Fruit fly (Drosophila melanogaster) whole organism, embryonic: Measurements from ENCODE around the gene GILT3.

Experiments used
- Abd-B ChIP-seq: fragments of 200-800 bp; sonication (Bioruptor generic); optimal IDR thresholded peaks from 2 replicates; lab custom pipeline; 2018; ENCODE audit warnings: missing biosample characterization, mild to moderate bottlenecking, missing genetic modification characterization, moderate library complexity
- Asciz ChIP-seq: fragments of 200-800 bp; sonication (Bioruptor generic); optimal IDR thresholded peaks from 2 replicates; lab custom pipeline; 2017; ENCODE audit warnings: missing biosample characterization, mild to moderate bottlenecking, missing genetic modification characterization, missing genetic modification reagents
- BEAF-32 ChIP-seq: fragments of 200-800 bp; sonication (Bioruptor generic); optimal IDR thresholded peaks from 3 replicates; lab custom pipeline; 2017; ENCODE audit warnings: missing biosample characterization, missing genetic modification characterization, mild to moderate bottlenecking, moderate library complexity, missing genetic modification reagents
- CG10267 ChIP-seq: fragments of 200-800 bp; sonication (Bioruptor generic); optimal IDR thresholded peaks from 2 replicates; lab custom pipeline; 2018; ENCODE audit warnings: missing biosample characterization, mild to moderate bottlenecking, missing genetic modification characterization, moderate library complexity
- CG11247 ChIP-seq: fragments of 200-800 bp; sonication (Bioruptor generic); IDR thresholded peaks from 2 replicates; pipeline ENCODE4 v1.3.6; 2022; ENCODE audit warnings: missing biosample characterization, missing genetic modification characterization
- CG11695 ChIP-seq: fragments of 200-800 bp; sonication (Bioruptor generic); IDR thresholded peaks from 3 replicates; pipeline ENCODE4 v1.3.6; 2022; ENCODE audit warnings: missing biosample characterization, missing genetic modification characterization
- CG12104 ChIP-seq: fragments of 200-800 bp; sonication (Bioruptor generic); optimal IDR thresholded peaks from 3 replicates; lab custom pipeline; 2016; ENCODE audit warnings: missing biosample characterization, missing genetic modification characterization
- CG12155 ChIP-seq: fragments of 200-800 bp; sonication (Bioruptor generic); optimal IDR thresholded peaks from 3 replicates; lab custom pipeline; 2016; ENCODE audit warnings: missing biosample characterization, missing genetic modification characterization
- CG12236 ChIP-seq: fragments of 200-800 bp; sonication (Bioruptor generic); optimal IDR thresholded peaks from 2 replicates; lab custom pipeline; 2016; ENCODE audit warnings: missing biosample characterization, missing genetic modification characterization
- CG13287 ChIP-seq: fragments of 200-800 bp; sonication (Bioruptor generic); IDR thresholded peaks from 2 replicates; pipeline ENCODE4 v1.3.6; 2022; ENCODE audit warnings: missing biosample characterization, missing genetic modification characterization; ENCODE audit not compliant: partially characterized antibody
- CG13296 ChIP-seq: fragments of 200-800 bp; sonication (Bioruptor generic); optimal IDR thresholded peaks from 3 replicates; lab custom pipeline; 2018; ENCODE audit warnings: missing biosample characterization, mild to moderate bottlenecking, missing genetic modification characterization
- CG13624 ChIP-seq: fragments of 200-800 bp; sonication (Bioruptor generic); optimal IDR thresholded peaks from 2 replicates; lab custom pipeline; 2016; ENCODE audit warnings: missing biosample characterization, missing genetic modification characterization
- CG17385 ChIP-seq: fragments of 200-800 bp; sonication (Bioruptor generic); optimal IDR thresholded peaks from 3 replicates; lab custom pipeline; 2018; ENCODE audit warnings: missing biosample characterization, mild to moderate bottlenecking, missing genetic modification characterization
- CG2129 ChIP-seq: fragments of 200-800 bp; sonication (Bioruptor generic); IDR thresholded peaks from 2 replicates; pipeline ENCODE4 v1.3.6; 2022; ENCODE audit warnings: missing biosample characterization, missing genetic modification characterization; ENCODE audit not compliant: partially characterized antibody
- CG32532 ChIP-seq: fragments of 200-800 bp; sonication (Bioruptor generic); IDR thresholded peaks from 2 replicates; pipeline ENCODE4 v1.3.6; 2022; ENCODE audit warnings: missing biosample characterization, missing genetic modification characterization
- CG3995 ChIP-seq: fragments of 200-800 bp; sonication (Bioruptor generic); optimal IDR thresholded peaks from 3 replicates; lab custom pipeline; 2016; ENCODE audit warnings: missing biosample characterization, missing genetic modification characterization
- CG7786 ChIP-seq: fragments of 200-800 bp; sonication (Bioruptor generic); optimal IDR thresholded peaks from 2 replicates; lab custom pipeline; 2016; ENCODE audit warnings: missing biosample characterization, missing genetic modification characterization
- CG7928 ChIP-seq: fragments of 200-800 bp; sonication (Bioruptor generic); optimal IDR thresholded peaks from 2 replicates; lab custom pipeline; 2017; ENCODE audit warnings: missing biosample characterization, mild to moderate bottlenecking, missing genetic modification characterization
- CG7987 ChIP-seq: fragments of 200-800 bp; sonication (Bioruptor generic); optimal IDR thresholded peaks from 2 replicates; lab custom pipeline; 2018; ENCODE audit warnings: missing biosample characterization, mild to moderate bottlenecking, missing genetic modification characterization, moderate library complexity
- CG9797 ChIP-seq: fragments of 200-800 bp; sonication (Bioruptor generic); optimal IDR thresholded peaks from 3 replicates; lab custom pipeline; 2018; ENCODE audit warnings: missing biosample characterization, mild to moderate bottlenecking, missing genetic modification characterization
- Dad ChIP-seq: fragments of 200-800 bp; sonication (Bioruptor generic); optimal IDR thresholded peaks from 3 replicates; lab custom pipeline; 2016; ENCODE audit warnings: missing biosample characterization, missing genetic modification characterization
- Dek ChIP-seq: fragments of 200-800 bp; sonication (Bioruptor generic); optimal IDR thresholded peaks from 3 replicates; lab custom pipeline; 2019; ENCODE audit warnings: missing biosample characterization, mild to moderate bottlenecking, missing genetic modification characterization, moderate library complexity
- E2f2 ChIP-seq: fragments of 200-800 bp; sonication (Bioruptor generic); IDR thresholded peaks from 2 replicates; pipeline ENCODE4 v1.3.6; 2022; ENCODE audit warnings: missing biosample characterization, missing genetic modification characterization
- Elba2 ChIP-seq: fragments of 200-800 bp; sonication (Bioruptor generic); optimal IDR thresholded peaks from 3 replicates; lab custom pipeline; 2016; ENCODE audit warnings: missing biosample characterization, missing genetic modification characterization
- Ets97D ChIP-seq: fragments of 200-800 bp; sonication (Bioruptor generic); optimal IDR thresholded peaks from 3 replicates; lab custom pipeline; 2016; ENCODE audit warnings: missing biosample characterization, missing genetic modification characterization
- Gsc ChIP-seq: fragments of 200-800 bp; sonication (Bioruptor generic); IDR thresholded peaks from 2 replicates; pipeline ENCODE4 v1.3.6; 2022; ENCODE audit warnings: missing biosample characterization, missing genetic modification characterization
- HLH54F ChIP-seq: fragments of 200-800 bp; sonication (Bioruptor generic); optimal IDR thresholded peaks from 3 replicates; lab custom pipeline; 2016; ENCODE audit warnings: missing biosample characterization, missing genetic modification characterization
- Oli ChIP-seq: fragments of 200-800 bp; sonication (Bioruptor generic); optimal IDR thresholded peaks from 2 replicates; lab custom pipeline; 2018; ENCODE audit warnings: missing biosample characterization, mild to moderate bottlenecking, missing genetic modification characterization, moderate library complexity
- Rfx ChIP-seq: fragments of 200-800 bp; sonication (Bioruptor generic); IDR thresholded peaks from 2 replicates; pipeline ENCODE4 v1.3.6; 2022; ENCODE audit warnings: missing biosample characterization, missing genetic modification characterization
- Scr ChIP-seq: fragments of 200-800 bp; sonication (Bioruptor generic); IDR thresholded peaks from 2 replicates; pipeline ENCODE4 v1.3.6; 2022; ENCODE audit warnings: missing biosample characterization, missing genetic modification characterization; ENCODE audit not compliant: partially characterized antibody
- Six4 ChIP-seq: fragments of 200-800 bp; sonication (Bioruptor generic); optimal IDR thresholded peaks from 2 replicates; lab custom pipeline; 2016; ENCODE audit warnings: missing biosample characterization, missing genetic modification characterization
- Sry-δ ChIP-seq: fragments of 200-800 bp; sonication (Bioruptor generic); optimal IDR thresholded peaks from 2 replicates; lab custom pipeline; 2016; ENCODE audit warnings: missing biosample characterization, missing genetic modification characterization
- Tbp ChIP-seq: fragments of >200 bp; optimal IDR thresholded peaks from 2 replicates; lab custom pipeline; 2018; ENCODE audit warnings: missing biosample characterization, missing genetic modification characterization
- Vsx1 ChIP-seq: fragments of 200-800 bp; sonication (Bioruptor generic); optimal IDR thresholded peaks from 2 replicates; lab custom pipeline; 2017; ENCODE audit warnings: missing biosample characterization, mild to moderate bottlenecking, missing genetic modification characterization, missing genetic modification reagents
- Xrp1 ChIP-seq: fragments of 200-800 bp; sonication (Bioruptor generic); IDR thresholded peaks from 2 replicates; pipeline ENCODE4 v1.3.6; 2022; ENCODE audit warnings: missing biosample characterization, missing genetic modification characterization
- ab ChIP-seq: fragments of 200-800 bp; sonication (Bioruptor generic); optimal IDR thresholded peaks from 2 replicates; lab custom pipeline; 2016; ENCODE audit warnings: missing biosample characterization, missing genetic modification characterization
- bsh ChIP-seq, 2 experiments: fragments of 200-800 bp; sonication (Bioruptor generic); optimal IDR thresholded peaks; 2 replicates each; lab custom pipeline; 2017 to 2018; ENCODE audit warnings: mild to moderate bottlenecking in 2 of 2, missing biosample characterization in 2 of 2, missing genetic modification characterization in 2 of 2, moderate library complexity in 1 of 2
- cas ChIP-seq: fragments of 200-800 bp; sonication (Bioruptor generic); IDR thresholded peaks from 2 replicates; pipeline ENCODE4 v1.3.6; 2022; ENCODE audit warnings: missing biosample characterization, missing genetic modification characterization
- eyg ChIP-seq: fragments of 200-800 bp; sonication (Bioruptor generic); optimal IDR thresholded peaks from 3 replicates; lab custom pipeline; 2016; ENCODE audit warnings: missing biosample characterization, missing genetic modification characterization
- fu2 ChIP-seq: fragments of 200-800 bp; sonication (Bioruptor generic); optimal IDR thresholded peaks from 2 replicates; lab custom pipeline; 2016; ENCODE audit warnings: missing biosample characterization, missing genetic modification characterization
- grn ChIP-seq: fragments of 200-800 bp; sonication (Bioruptor generic); optimal IDR thresholded peaks from 3 replicates; lab custom pipeline; 2017; ENCODE audit warnings: missing biosample characterization, missing genetic modification characterization
- gsb ChIP-seq: fragments of 200-800 bp; sonication (Bioruptor generic); IDR thresholded peaks from 2 replicates; pipeline ENCODE4 v1.3.6; 2022; ENCODE audit warnings: missing biosample characterization, missing genetic modification characterization
- ind ChIP-seq: fragments of 200-800 bp; sonication (Bioruptor generic); optimal IDR thresholded peaks from 3 replicates; lab custom pipeline; 2016; ENCODE audit warnings: missing biosample characterization, missing genetic modification characterization
- lbe ChIP-seq: fragments of 200-800 bp; sonication (Bioruptor generic); optimal IDR thresholded peaks from 2 replicates; lab custom pipeline; 2016; ENCODE audit warnings: missing biosample characterization, mild to moderate bottlenecking, missing genetic modification characterization
- lilli ChIP-seq: fragments of 200-800 bp; sonication (Bioruptor generic); optimal IDR thresholded peaks from 3 replicates; lab custom pipeline; 2016; ENCODE audit warnings: missing biosample characterization, missing genetic modification characterization
- mirr ChIP-seq: fragments of 200-800 bp; sonication (Bioruptor generic); optimal IDR thresholded peaks from 3 replicates; lab custom pipeline; 2018; ENCODE audit warnings: missing biosample characterization, mild to moderate bottlenecking, missing genetic modification characterization
- pho ChIP-seq: fragments of 200-800 bp; sonication (Bioruptor generic); optimal IDR thresholded peaks from 2 replicates; lab custom pipeline; 2016; ENCODE audit warnings: missing biosample characterization, missing genetic modification characterization
- sna ChIP-seq: fragments of 200-800 bp; sonication (Bioruptor generic); IDR thresholded peaks from 2 replicates; pipeline ENCODE4 v1.3.6; 2022; ENCODE audit warnings: missing biosample characterization, missing genetic modification characterization; ENCODE audit not compliant: partially characterized antibody
- ssp ChIP-seq: fragments of 200-800 bp; sonication (Bioruptor generic); IDR thresholded peaks from 2 replicates; pipeline ENCODE4 v1.3.6; 2022; ENCODE audit warnings: missing biosample characterization, missing genetic modification characterization
- trem ChIP-seq: fragments of 200-800 bp; optimal IDR thresholded peaks from 3 replicates; lab custom pipeline; 2019; ENCODE audit warnings: missing biosample characterization, mild to moderate bottlenecking, missing genetic modification characterization, moderate library complexity
- wdn ChIP-seq: fragments of 200-800 bp; sonication (Bioruptor generic); IDR thresholded peaks from 2 replicates; pipeline ENCODE4 v1.3.6; 2022; ENCODE audit warnings: missing biosample characterization, missing genetic modification characterization

The GILT3 gene

DNA sequence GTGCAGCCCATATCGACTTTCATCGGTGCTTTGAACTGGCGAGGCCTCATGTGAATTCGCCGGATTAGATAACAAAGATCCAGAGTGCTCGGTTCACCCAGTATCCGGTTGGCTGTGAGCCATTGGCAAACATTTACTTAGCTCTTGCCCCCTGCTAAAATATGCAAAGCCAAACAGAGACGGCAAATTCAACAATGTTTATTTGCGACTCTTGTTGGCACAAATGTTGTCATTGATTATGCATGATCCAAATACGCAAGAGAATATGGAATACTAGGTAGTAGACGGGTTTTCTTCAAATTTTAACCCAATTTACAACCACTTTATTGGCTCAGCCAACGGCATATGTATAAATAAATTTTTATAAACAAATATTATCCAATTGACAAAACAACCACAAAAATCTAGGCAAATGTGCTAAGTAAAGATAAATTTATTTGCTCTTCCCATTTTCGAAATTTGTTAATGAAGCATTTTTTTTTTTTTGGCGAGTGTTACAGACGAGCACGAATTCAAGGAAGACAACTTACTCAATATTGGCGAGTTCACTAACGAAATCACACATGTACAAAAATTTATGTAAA lies 24.5 kb upstream of the GILT3 start:
- TF ChIP-seq CG13624 (GFP tag; lab: Kevin White, UChicago), result peak; percentile 49
- no peak for TF ChIP-seq CG12104 (GFP tag; lab: Kevin White, UChicago)
- TF ChIP-seq wdn (GFP tag; lab: Robert Waterston, UW), result 0 out of 2 replicates have a peak, but pooled peaks have one; percentile 21
- TF ChIP-seq CG2129, result no peak
- no peak for TF ChIP-seq BEAF-32 (GFP tag; lab: Kevin White, UChicago)
- peak; percentile 82 for TF ChIP-seq Vsx1 (GFP tag; lab: Kevin White, UChicago)
- peak; percentile 68 for TF ChIP-seq CG7928 (GFP tag; lab: Kevin White, UChicago)
- 0 out of 2 replicates have a peak, but pooled peaks have one; percentile 12 for TF ChIP-seq Xrp1 (GFP tag; lab: Robert Waterston, UW)
- TF ChIP-seq Oli, result peak; percentile 39
- peak; percentile 55 for TF ChIP-seq CG12155 (GFP tag; lab: Kevin White, UChicago)
- no peak for TF ChIP-seq CG13287 (GFP tag; lab: Robert Waterston, UW)
- TF ChIP-seq CG17385 (GFP tag; lab: Kevin White, UChicago), result peak; percentile 41
- TF ChIP-seq Abd-B (GFP tag; lab: Kevin White, UChicago), result peak; percentile 11
- TF ChIP-seq CG12236, result peak; percentile 38
- TF ChIP-seq ind (GFP tag; lab: Kevin White, UChicago), result peak; percentile 23
- TF ChIP-seq ssp (GFP tag; lab: Robert Waterston, UW), result no peak
- peak; percentile 86 for TF ChIP-seq mirr (GFP tag; lab: Kevin White, UChicago)
- TF ChIP-seq ab (GFP tag; lab: Kevin White, UChicago), result no peak
- TF ChIP-seq lilli (GFP tag; lab: Kevin White, UChicago), result peak; percentile 59
- TF ChIP-seq HLH54F (GFP tag; lab: Kevin White, UChicago), result peak; percentile 31
- TF ChIP-seq Scr, result no peak
- TF ChIP-seq lbe (GFP tag; lab: Kevin White, UChicago), result peak; percentile 71
- TF ChIP-seq sna (GFP tag; lab: Robert Waterston, UW), result no peak
- no peak for TF ChIP-seq Elba2 (GFP tag; lab: Kevin White, UChicago)
- no peak for TF ChIP-seq CG10267 (tag; lab: Kevin White, UChicago)
- no peak for TF ChIP-seq bsh (GFP tag; optimal IDR thresholded peaks at IDR 0.05; lab: Kevin White, UChicago)
- TF ChIP-seq fu2 (GFP tag; lab: Kevin White, UChicago), result peak; percentile 53
- TF ChIP-seq cas (GFP tag; lab: Robert Waterston, UW), result no peak
- peak; percentile 21 for TF ChIP-seq Asciz
- no peak for TF ChIP-seq Gsc (GFP tag; lab: Robert Waterston, UW)
- TF ChIP-seq CG3995 (GFP tag; lab: Kevin White, UChicago), result peak; percentile 60
- TF ChIP-seq CG13296 (GFP tag; lab: Kevin White, UChicago), result peak; percentile 84
- TF ChIP-seq grn (GFP tag; lab: Kevin White, UChicago), result peak; percentile 9
- peak; percentile 80 for TF ChIP-seq CG7987 (GFP tag; lab: Kevin White, UChicago)
- TF ChIP-seq pho, result peak; percentile 77
- TF ChIP-seq eyg (GFP tag; lab: Kevin White, UChicago), result peak; percentile 51
- no peak for TF ChIP-seq Ets97D (GFP tag; lab: Kevin White, UChicago)
- no peak for TF ChIP-seq Tbp (GFP tag; lab: Kevin White, UChicago)
- TF ChIP-seq E2f2, result peak; percentile 39
- TF ChIP-seq Sry-δ (GFP tag; lab: Kevin White, UChicago), result peak; percentile 18
- no peak for TF ChIP-seq Six4 (GFP tag; lab: Kevin White, UChicago)
- TF ChIP-seq Dad (GFP tag; lab: Kevin White, UChicago), result peak; percentile 54
- no peak for TF ChIP-seq trem
- peak; percentile 68; the same call in 1 of the 2 replicates for TF ChIP-seq CG32532 (GFP tag; lab: Robert Waterston, UW)
- peak; percentile 60 for TF ChIP-seq Dek
- peak; percentile 78 for TF ChIP-seq CG11247 (GFP tag; lab: Robert Waterston, UW)
- no peak for TF ChIP-seq CG9797 (GFP tag; lab: Kevin White, UChicago)
- TF ChIP-seq Rfx (GFP tag; lab: Robert Waterston, UW), result peak; percentile 82
- TF ChIP-seq CG11695, result peak; percentile 72
- TF ChIP-seq gsb (GFP tag; lab: Robert Waterston, UW), result peak; percentile 73
- peak; percentile 71 for TF ChIP-seq CG7786 (GFP tag; lab: Kevin White, UChicago)
